Fruit fly (Drosophila melanogaster) whole organism, embryonic: ENCODE measurements around the gene CG7987.

Experiments
- B-H1 ChIP-seq: fragments of 200-800 bp; sonication (Bioruptor generic); IDR thresholded peaks from 3 replicates; pipeline ENCODE4 v1.3.6; 2022; ENCODE audit warnings: missing biosample characterization, missing genetic modification characterization
- BtbVII ChIP-seq: fragments of 200-800 bp; sonication (Bioruptor generic); optimal IDR thresholded peaks from 3 replicates; lab custom pipeline; 2017; ENCODE audit warnings: missing biosample characterization, mild to moderate bottlenecking, missing genetic modification characterization
- CG11504 ChIP-seq: fragments of 200-800 bp; sonication (Bioruptor generic); optimal IDR thresholded peaks from 3 replicates; lab custom pipeline; 2019; ENCODE audit warnings: missing biosample characterization, mild to moderate bottlenecking, missing genetic modification characterization, moderate library complexity
- CG13775 ChIP-seq: fragments of 200-800 bp; sonication (Bioruptor generic); optimal IDR thresholded peaks from 3 replicates; lab custom pipeline; 2017; ENCODE audit warnings: missing biosample characterization, mild to moderate bottlenecking, missing genetic modification characterization
- CG16779 ChIP-seq: fragments of 200-800 bp; sonication (Bioruptor generic); IDR thresholded peaks from 2 replicates; pipeline ENCODE4 v1.3.6; 2022; ENCODE audit warnings: missing biosample characterization, missing genetic modification characterization
- CG17359 ChIP-seq: fragments of 200-800 bp; sonication (Bioruptor generic); optimal IDR thresholded peaks from 3 replicates; lab custom pipeline; 2018; ENCODE audit warnings: missing biosample characterization, mild to moderate bottlenecking, missing genetic modification characterization, moderate library complexity
- CG30403 ChIP-seq: fragments of 200-800 bp; sonication (Bioruptor generic); optimal IDR thresholded peaks from 3 replicates; lab custom pipeline; 2016; ENCODE audit warnings: missing biosample characterization, missing genetic modification characterization
- CG33213 ChIP-seq: fragments of 200-800 bp; sonication (Bioruptor generic); optimal IDR thresholded peaks from 3 replicates; lab custom pipeline; 2016; ENCODE audit warnings: missing biosample characterization, missing genetic modification characterization
- CG34224 ChIP-seq: fragments of 200-800 bp; sonication (Bioruptor generic); IDR thresholded peaks from 3 replicates; pipeline ENCODE4 v1.3.6; 2022; ENCODE audit warnings: missing biosample characterization, missing genetic modification characterization; ENCODE audit not compliant: partially characterized antibody
- CG3726 ChIP-seq: fragments of 200-800 bp; sonication (Bioruptor generic); IDR thresholded peaks from 3 replicates; pipeline ENCODE4, ENCODE4 v1.3.6; 2022; ENCODE audit warnings: missing biosample characterization, missing genetic modification characterization
- CG3847 ChIP-seq: fragments of 200-800 bp; sonication (Bioruptor generic); IDR thresholded peaks from 2 replicates; pipeline ENCODE4 v1.3.6; 2022; ENCODE audit warnings: missing biosample characterization, missing genetic modification characterization
- CG6689 ChIP-seq: fragments of 200-800 bp; sonication (Bioruptor generic); IDR thresholded peaks from 2 replicates; pipeline ENCODE4 v1.3.6; 2022; ENCODE audit warnings: missing biosample characterization, missing genetic modification characterization
- CG7963 ChIP-seq: fragments of 200-800 bp; sonication (Bioruptor generic); IDR thresholded peaks from 3 replicates; pipeline ENCODE4 v1.3.6; 2022; ENCODE audit warnings: missing biosample characterization, missing genetic modification characterization; ENCODE audit not compliant: partially characterized antibody
- CG9215 ChIP-seq: fragments of 200-800 bp; sonication (Bioruptor generic); IDR thresholded peaks from 2 replicates; pipeline ENCODE4 v1.3.6; 2022; ENCODE audit warnings: missing biosample characterization, missing genetic modification characterization
- CG9609 ChIP-seq: fragments of 200-800 bp; sonication (Bioruptor generic); optimal IDR thresholded peaks from 3 replicates; lab custom pipeline; 2016; ENCODE audit warnings: missing biosample characterization, missing genetic modification characterization
- CkIIα-i1 ChIP-seq: fragments of 200-800 bp; sonication (Bioruptor generic); IDR thresholded peaks from 2 replicates; pipeline ENCODE4 v1.3.6; 2022; ENCODE audit warnings: missing biosample characterization, missing genetic modification characterization
- Dbx ChIP-seq: fragments of 200-800 bp; sonication (Bioruptor generic); IDR thresholded peaks from 3 replicates; pipeline ENCODE4 v1.3.6; 2022; ENCODE audit warnings: missing biosample characterization, missing genetic modification characterization
- Hr78 ChIP-seq, 2 experiments: fragments of 200-800 bp in 1 of 2; fragments of >200 bp in 1 of 2; sonication (Bioruptor generic) in 1 of 2; optimal IDR thresholded peaks; 2 replicates each; lab custom pipeline; 2017 to 2019; ENCODE audit warnings: missing biosample characterization in 2 of 2, missing genetic modification characterization in 2 of 2, mild to moderate bottlenecking in 1 of 2, moderate library complexity in 1 of 2
- MTF-1 ChIP-seq: fragments of 200-800 bp; sonication (Bioruptor generic); optimal IDR thresholded peaks from 2 replicates; lab custom pipeline; 2018; ENCODE audit warnings: missing biosample characterization, mild to moderate bottlenecking, missing genetic modification characterization, borderline replicate concordance
- Med ChIP-seq: fragments of 200-800 bp; sonication (Bioruptor generic); peaks from one replicate; lab custom pipeline; 2016; ENCODE audit warnings: missing biosample characterization, missing genetic modification characterization, mild to moderate bottlenecking, inconsistent platforms, moderate library complexity
- Mes4 ChIP-seq: fragments of 200-800 bp; sonication (Bioruptor generic); optimal IDR thresholded peaks from 2 replicates; lab custom pipeline; 2016; ENCODE audit warnings: missing biosample characterization, missing genetic modification characterization
- NC2α ChIP-seq: fragments of 200-800 bp; sonication (Bioruptor generic); optimal IDR thresholded peaks from 2 replicates; lab custom pipeline; 2016; ENCODE audit warnings: missing biosample characterization, missing genetic modification characterization
- NFAT ChIP-seq: fragments of 200-800 bp; sonication (Bioruptor generic); IDR thresholded peaks from 2 replicates; pipeline ENCODE4 v1.3.6; 2022; ENCODE audit warnings: missing biosample characterization, missing genetic modification characterization
- Nf-YB ChIP-seq: fragments of 200-800 bp; sonication (Bioruptor generic); optimal IDR thresholded peaks from 3 replicates; lab custom pipeline; 2019; ENCODE audit warnings: missing biosample characterization, mild to moderate bottlenecking, missing genetic modification characterization, moderate library complexity
- Scr ChIP-seq: fragments of 200-800 bp; sonication (Bioruptor generic); IDR thresholded peaks from 2 replicates; pipeline ENCODE4 v1.3.6; 2022; ENCODE audit warnings: missing biosample characterization, missing genetic modification characterization; ENCODE audit not compliant: partially characterized antibody
- Six4 ChIP-seq: fragments of 200-800 bp; sonication (Bioruptor generic); optimal IDR thresholded peaks from 2 replicates; lab custom pipeline; 2016; ENCODE audit warnings: missing biosample characterization, missing genetic modification characterization
- Sox100B ChIP-seq: fragments of 200-800 bp; sonication (Bioruptor generic); optimal IDR thresholded peaks from 3 replicates; lab custom pipeline; 2018; ENCODE audit warnings: missing biosample characterization, mild to moderate bottlenecking, missing genetic modification characterization
- Ssrp ChIP-seq: fragments of 200-800 bp; sonication (Bioruptor generic); optimal IDR thresholded peaks from 2 replicates; lab custom pipeline; 2018; ENCODE audit warnings: missing biosample characterization, mild to moderate bottlenecking, missing genetic modification characterization, moderate library complexity
- Stat92E ChIP-seq, 3 experiments: fragments of >200 bp in 2 of 3; fragments of 200-800 bp in 1 of 3; sonication (Bioruptor generic) in 1 of 3; optimal IDR thresholded peaks; 2 replicates each; lab custom pipeline; 2017 to 2019; ENCODE audit warnings: missing biosample characterization in 3 of 3, missing genetic modification characterization in 3 of 3, mild to moderate bottlenecking in 1 of 3, moderate library complexity in 1 of 3
- Trl ChIP-seq, 3 experiments: fragments of >200 bp in 2 of 3; fragments of 200-800 bp in 1 of 3; sonication (Bioruptor generic) in 1 of 3; optimal IDR thresholded peaks; 2 replicates in 1 of 3; 3 replicates in 2 of 3; lab custom pipeline; 2016 to 2017; ENCODE audit warnings: missing biosample characterization in 1 of 3, missing genetic modification characterization in 1 of 3
- aop ChIP-seq: fragments of 200-800 bp; sonication (Bioruptor generic); IDR thresholded peaks from 2 replicates; pipeline ENCODE4 v1.3.6; 2022; ENCODE audit warnings: missing biosample characterization, missing genetic modification characterization
- ap ChIP-seq: fragments of 200-800 bp; sonication (Bioruptor generic); IDR thresholded peaks from 2 replicates; pipeline ENCODE4 v1.3.6; 2022; ENCODE audit warnings: missing biosample characterization, missing genetic modification characterization
- ash1 ChIP-seq: fragments of 200-800 bp; sonication (Bioruptor generic); optimal IDR thresholded peaks from 2 replicates; lab custom pipeline; 2018; ENCODE audit warnings: missing biosample characterization, mild to moderate bottlenecking, missing genetic modification characterization
- caup ChIP-seq: fragments of 200-800 bp; sonication (Bioruptor generic); optimal IDR thresholded peaks from 3 replicates; lab custom pipeline; 2017; ENCODE audit warnings: missing biosample characterization, mild to moderate bottlenecking, missing genetic modification characterization, moderate library complexity; ENCODE audit not compliant: severe bottlenecking
- ci ChIP-seq: fragments of 200-800 bp; sonication (Bioruptor generic); IDR thresholded peaks from 3 replicates; pipeline ENCODE4 v1.3.6; 2022; ENCODE audit warnings: missing biosample characterization, missing genetic modification characterization
- crol ChIP-seq: fragments of 200-800 bp; sonication (Bioruptor generic); IDR thresholded peaks from 2 replicates; pipeline ENCODE4 v1.3.6; 2022; ENCODE audit warnings: missing biosample characterization, missing genetic modification characterization
- dan ChIP-seq: fragments of 200-800 bp; sonication (Bioruptor generic); IDR thresholded peaks from 2 replicates; pipeline ENCODE4 v1.3.6; 2022; ENCODE audit warnings: missing biosample characterization, missing genetic modification characterization
- dmrt11E ChIP-seq: fragments of 200-800 bp; sonication (Bioruptor generic); optimal IDR thresholded peaks from 3 replicates; lab custom pipeline; 2018; ENCODE audit warnings: missing biosample characterization, mild to moderate bottlenecking, missing genetic modification characterization, moderate library complexity
- fd64A ChIP-seq: fragments of 200-800 bp; sonication (Bioruptor generic); optimal IDR thresholded peaks from 3 replicates; lab custom pipeline; 2018; ENCODE audit warnings: missing biosample characterization, mild to moderate bottlenecking, missing genetic modification characterization
- gro ChIP-seq: fragments of 200-800 bp; sonication (Bioruptor generic); optimal IDR thresholded peaks from 2 replicates; lab custom pipeline; 2016; ENCODE audit warnings: missing biosample characterization, missing genetic modification characterization
- insv ChIP-seq, 2 experiments: fragments of 200-800 bp; sonication (Bioruptor generic); optimal IDR thresholded peaks; 3 replicates each; lab custom pipeline; 2016 to 2018; ENCODE audit warnings: missing biosample characterization in 2 of 2, missing genetic modification characterization in 2 of 2
- lola ChIP-seq, 3 experiments: fragments of >200 bp in 2 of 3; fragments of 200-800 bp in 1 of 3; sonication (Bioruptor generic) in 1 of 3; optimal IDR thresholded peaks; 2 replicates each; lab custom pipeline; 2017 to 2019; ENCODE audit warnings: missing biosample characterization in 3 of 3, missing genetic modification characterization in 3 of 3, mild to moderate bottlenecking in 1 of 3, moderate library complexity in 1 of 3
- mirr ChIP-seq: fragments of 200-800 bp; sonication (Bioruptor generic); optimal IDR thresholded peaks from 3 replicates; lab custom pipeline; 2018; ENCODE audit warnings: missing biosample characterization, mild to moderate bottlenecking, missing genetic modification characterization
- p53 ChIP-seq: fragments of 200-800 bp; sonication (Bioruptor generic); optimal IDR thresholded peaks from 2 replicates; lab custom pipeline; 2016; ENCODE audit warnings: missing biosample characterization, missing genetic modification characterization
- sob ChIP-seq: fragments of 200-800 bp; sonication (Bioruptor generic); IDR thresholded peaks from 2 replicates; pipeline ENCODE4 v1.3.6; 2022; ENCODE audit warnings: missing biosample characterization, missing genetic modification characterization
- sug ChIP-seq: fragments of 200-800 bp; optimal IDR thresholded peaks from 2 replicates; lab custom pipeline; 2019; ENCODE audit warnings: missing biosample characterization, mild to moderate bottlenecking, missing genetic modification characterization, moderate library complexity
- tgo ChIP-seq: fragments of 200-800 bp; sonication (Bioruptor generic); IDR thresholded peaks from 3 replicates; pipeline ENCODE4 v1.3.6; 2022; ENCODE audit warnings: missing biosample characterization, missing genetic modification characterization
- usp ChIP-seq: fragments of >200 bp; optimal IDR thresholded peaks from 2 replicates; lab custom pipeline; 2017; ENCODE audit warnings: missing biosample characterization, missing genetic modification characterization

Gene CG7987

DNA sequence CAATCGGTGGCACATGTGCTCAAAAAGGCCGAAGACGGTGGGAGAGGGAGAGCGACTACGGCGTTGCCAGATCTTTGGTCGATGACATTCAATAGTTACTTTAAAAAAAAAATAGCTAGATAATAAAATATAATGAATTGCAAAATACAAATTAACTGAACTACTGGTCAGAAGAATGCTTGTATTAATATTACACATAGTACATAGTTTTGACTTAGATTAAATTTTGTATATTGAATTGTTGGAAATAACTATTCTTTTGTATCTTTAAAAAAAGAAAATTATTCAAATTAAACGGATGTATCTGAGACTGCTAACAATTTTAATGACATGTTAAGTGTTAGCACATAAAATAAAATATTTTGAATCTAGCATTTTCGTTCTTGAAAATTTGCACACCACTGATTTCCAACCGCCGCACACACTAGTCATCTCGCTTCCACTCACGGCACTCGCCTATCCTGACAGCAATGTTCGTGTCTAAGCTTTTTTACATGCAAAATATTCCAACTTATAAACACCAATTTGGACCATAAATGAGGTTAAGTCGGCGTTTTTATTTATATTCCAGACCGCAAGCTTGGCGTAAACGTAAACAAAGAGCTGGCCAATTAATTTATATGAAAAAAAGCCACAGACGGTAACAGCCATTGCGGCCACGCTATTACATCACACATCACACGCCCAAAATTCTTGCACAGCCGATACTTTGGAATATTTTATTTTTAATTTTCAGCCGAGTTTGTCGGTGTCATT, 547 bp downstream of the CG7987 start (continued):
- TF ChIP-seq insv (GFP tag; optimal IDR thresholded peaks at IDR 0.05; lab: Kevin White, UChicago) (no peak), CG30403 (peak; percentile 91), gro (GFP tag; lab: Kevin White, UChicago) (no peak), CG9215 (GFP tag; lab: Robert Waterston, UW) (peak; percentile 52; the same call in 1 of the 2 replicates), NC2α (GFP tag; lab: Kevin White, UChicago) (no peak), B-H1 (GFP tag; lab: Robert Waterston, UW) (peak; percentile 49; the same call in 2 of the 3 replicates), Mes4 (GFP tag; lab: Kevin White, UChicago) (no peak), CG17359 (tag; lab: Kevin White, UChicago) (peak; percentile 72), Stat92E (GFP tag; optimal IDR thresholded peaks at IDR 0.05; lab: Kevin White, UChicago) (no peak), p53 (GFP tag; lab: Kevin White, UChicago) (no peak), CG9609 (GFP tag; lab: Kevin White, UChicago) (peak; percentile 46), dan (GFP tag; lab: Robert Waterston, UW) (no peak), NFAT (GFP tag; lab: Robert Waterston, UW) (no peak), tgo (peak; percentile 80), CkIIα-i1 (GFP tag; lab: Robert Waterston, UW) (no peak), crol (GFP tag; lab: Robert Waterston, UW) (no peak), mirr (no peak), sob (GFP tag; lab: Robert Waterston, UW) (peak; percentile 50; the same call in 1 of the 2 replicates), lola (GFP tag; optimal IDR thresholded peaks at IDR 0.05; lab: Kevin White, UChicago) (peak in 1 of 3 experiments; percentile 81), Sox100B (GFP tag; lab: Kevin White, UChicago) (peak; percentile 84), BtbVII (peak; percentile 31), ash1 (no peak), Dbx (peak; percentile 78; the same call in 2 of the 3 replicates), CG13775 (GFP tag; lab: Kevin White, UChicago) (peak; percentile 79), CG33213 (GFP tag; lab: Kevin White, UChicago) (peak; percentile 2), ci (GFP tag; lab: Robert Waterston, UW) (peak; percentile 41; the same call in 2 of the 3 replicates), Med (GFP tag; lab: Kevin White, UChicago) (peak; percentile 79), usp (no peak), sug (tag; lab: Kevin White, UChicago) (peak; percentile 57), caup (GFP tag; lab: Kevin White, UChicago) (peak; percentile 65), Nf-YB (GFP tag; lab: Kevin White, UChicago) (peak; percentile 65), Scr (GFP tag; lab: Robert Waterston, UW) (no peak), MTF-1 (GFP tag; lab: Kevin White, UChicago) (peak; percentile 10), Ssrp (tag; lab: Kevin White, UChicago) (peak; percentile 69), Hr78 (GFP tag; optimal IDR thresholded peaks at IDR 0.05; lab: Kevin White, UChicago) (peak in 1 of 2 experiments; percentile 5), CG34224 (GFP tag; lab: Robert Waterston, UW) (no peak), CG11504 (tag; lab: Kevin White, UChicago) (peak; percentile 85), Six4 (GFP tag; lab: Kevin White, UChicago) (peak; percentile 59), dmrt11E (tag; lab: Kevin White, UChicago) (peak; percentile 71), CG7963 (GFP tag; lab: Robert Waterston, UW) (no peak), Trl (optimal IDR thresholded peaks at IDR 0.05; lab: Kevin White, UChicago) (peak; percentile 37 to 49), Trl (GFP tag; optimal IDR thresholded peaks at IDR 0.05; lab: Kevin White, UChicago) (no peak), CG16779 (no peak), aop (GFP tag; lab: Robert Waterston, UW) (no peak), fd64A (GFP tag; lab: Kevin White, UChicago) (no peak), ap (no peak), CG6689 (GFP tag; lab: Robert Waterston, UW) (peak; percentile 72), CG3726 (GFP tag; lab: Robert Waterston, UW) (peak; percentile 75; the same call in 1 of the 3 replicates), CG3847 (GFP tag; lab: Robert Waterston, UW) (peak; percentile 69)
